Worm (Caenorhabditis elegans) whole organism, L3 larva: ENCODE data around the gene B0250.8.

ENCODE experiments used
- fkh-10 ChIP-seq: sonication (generic microtip); optimal IDR thresholded peaks from 2 replicates; lab custom pipeline; 2017; ENCODE audit warnings: missing biosample characterization, missing genetic modification reagents, missing genetic modification characterization
- nfya-1 ChIP-seq: sonication (generic microtip); optimal IDR thresholded peaks from 2 replicates; lab custom pipeline; 2017; ENCODE audit warnings: missing genetic modification characterization, mild to moderate bottlenecking, missing compliant biosample characterization, antibody characterized with exemption, moderate library complexity; ENCODE audit not compliant: insufficient read depth
- pqm-1 ChIP-seq: fragments of 150-350 bp; optimal IDR thresholded peaks from 2 replicates; lab custom pipeline; 2017; ENCODE audit warnings: missing biosample characterization, missing genetic modification characterization, inconsistent platforms
- ztf-11 ChIP-seq: fragments of 150-350 bp; optimal IDR thresholded peaks from 2 replicates; lab custom pipeline; 2014; ENCODE audit warnings: missing biosample characterization, missing genetic modification characterization
- ztf-4 ChIP-seq: fragments of 150-350 bp; optimal IDR thresholded peaks from 2 replicates; lab custom pipeline; 2014; ENCODE audit warnings: missing biosample characterization, missing genetic modification characterization

- TF ChIP-seq ztf-11 (tag; lab: Kevin White, UChicago) (no peak), pqm-1 (no peak), fkh-10 (GFP tag; lab: Kevin White, UChicago) (no peak), ztf-4 (tag; lab: Kevin White, UChicago) (no peak), nfya-1 (tag; lab: Kevin White, UChicago) (no peak)
These were observed 44.2 kb upstream of the B0250.8 start for ce11 chrV:20514483-20514882.
